Worm (Caenorhabditis elegans) whole organism, L4 larva: ENCODE measurements around the gene sdhb-1.

Experiments
- F37D6.2 ChIP-seq: sonication (generic microtip); optimal IDR thresholded peaks from 2 replicates; lab custom pipeline; 2016; ENCODE audit warnings: mild to moderate bottlenecking, missing genetic modification characterization, missing compliant biosample characterization
- T26A8.4 ChIP-seq: fragments of 200-800 bp; sonication (Bioruptor generic); IDR thresholded peaks from 2 replicates; pipeline ENCODE4 v1.3.6; 2022; ENCODE audit warnings: missing genetic modification characterization, missing compliant biosample characterization
- Y48G9A.11 ChIP-seq: fragments of 200-800 bp; sonication (Bioruptor generic); IDR thresholded peaks from 2 replicates; pipeline ENCODE4 v1.3.6; 2022; ENCODE audit warnings: missing genetic modification reagents, missing genetic modification characterization, missing compliant biosample characterization
- Y5F2A.4 ChIP-seq: fragments of 200-800 bp; sonication (Bioruptor generic); optimal IDR thresholded peaks from 2 replicates; lab custom pipeline; 2018; ENCODE audit warnings: mild to moderate bottlenecking, missing genetic modification characterization, missing compliant biosample characterization
- ZK546.5 ChIP-seq, 2 experiments: sonication (generic microtip); optimal IDR thresholded peaks; 2 replicates each; lab custom pipeline; 2017; ENCODE audit warnings: missing biosample characterization in 2 of 2, missing genetic modification characterization in 2 of 2
- ceh-32 ChIP-seq: sonication (generic microtip); optimal IDR thresholded peaks from 2 replicates; lab custom pipeline; 2016; ENCODE audit warnings: mild to moderate bottlenecking, missing genetic modification characterization, missing compliant biosample characterization; ENCODE audit not compliant: poor library complexity
- dmd-6 ChIP-seq: fragments of 200-800 bp; sonication (Bioruptor generic); IDR thresholded peaks from 2 replicates; pipeline ENCODE4 v1.3.6; 2022; ENCODE audit warnings: missing genetic modification reagents, missing genetic modification characterization, missing compliant biosample characterization
- duxl-1 ChIP-seq: sonication (generic microtip); optimal IDR thresholded peaks from 2 replicates; lab custom pipeline; 2016; ENCODE audit warnings: mild to moderate bottlenecking, missing genetic modification characterization, moderate library complexity, missing compliant biosample characterization; ENCODE audit not compliant: poor library complexity
- dve-1 ChIP-seq: sonication (generic microtip); optimal IDR thresholded peaks from 2 replicates; lab custom pipeline; 2017; ENCODE audit warnings: antibody characterized with exemption, mild to moderate bottlenecking, missing genetic modification characterization, missing compliant biosample characterization; ENCODE audit not compliant: insufficient read depth
- gei-8 ChIP-seq: fragments of 200-800 bp; sonication (Bioruptor generic); optimal IDR thresholded peaks from 2 replicates; lab custom pipeline; 2018; ENCODE audit warnings: mild to moderate bottlenecking, missing genetic modification characterization, missing compliant biosample characterization
- hlh-30 ChIP-seq: sonication (generic microtip); optimal IDR thresholded peaks from 2 replicates; lab custom pipeline; 2017; ENCODE audit warnings: antibody characterized with exemption, mild to moderate bottlenecking, missing genetic modification characterization, missing compliant biosample characterization; ENCODE audit not compliant: insufficient read depth
- hmg-1.1 ChIP-seq: fragments of 200-800 bp; sonication (Bioruptor generic); IDR thresholded peaks from 2 replicates; pipeline ENCODE4 v1.3.6; 2022; ENCODE audit warnings: missing genetic modification reagents, missing genetic modification characterization, missing compliant biosample characterization
- lin-1 ChIP-seq: fragments of 200-800 bp; sonication (Bioruptor generic); IDR thresholded peaks from 2 replicates; pipeline ENCODE4 v1.3.6; 2022; ENCODE audit warnings: missing genetic modification reagents, missing genetic modification characterization, missing compliant biosample characterization
- lin-38 ChIP-seq: fragments of 200-800 bp; sonication (Bioruptor generic); IDR thresholded peaks from 2 replicates; pipeline ENCODE4 v1.3.6; 2022; ENCODE audit warnings: missing genetic modification reagents, missing genetic modification characterization, missing compliant biosample characterization
- lin-39 ChIP-seq: fragments of 150-350 bp; optimal IDR thresholded peaks from 2 replicates; lab custom pipeline; 2014; ENCODE audit warnings: missing biosample characterization, missing genetic modification reagents, missing genetic modification characterization
- madf-5 ChIP-seq, 2 experiments: fragments of 200-800 bp; sonication (Bioruptor generic); IDR thresholded peaks; 2 replicates each; pipeline ENCODE4 v1.3.6; 2022; ENCODE audit warnings: missing compliant biosample characterization in 2 of 2, missing genetic modification characterization in 2 of 2
- mdl-1 ChIP-seq, 2 experiments: fragments of 150-350 bp in 1 of 2; sonication (generic microtip) in 1 of 2; optimal IDR thresholded peaks; 2 replicates each; lab custom pipeline; 2014 to 2017; ENCODE audit warnings: missing biosample characterization in 2 of 2, missing genetic modification characterization in 2 of 2
- mes-2 ChIP-seq: sonication (generic microtip); optimal IDR thresholded peaks from 2 replicates; lab custom pipeline; 2016; ENCODE audit warnings: missing genotype, mild to moderate bottlenecking, missing genetic modification characterization, missing compliant biosample characterization; ENCODE audit not compliant: poor library complexity, severe bottlenecking
- mxl-3 ChIP-seq: fragments of 200-800 bp; sonication (Bioruptor generic); optimal IDR thresholded peaks from 2 replicates; lab custom pipeline; 2018; ENCODE audit warnings: mild to moderate bottlenecking, missing genetic modification characterization, missing compliant biosample characterization
- nhr-10 ChIP-seq: fragments of 150-350 bp; optimal IDR thresholded peaks from 2 replicates; lab custom pipeline; 2014; ENCODE audit warnings: missing biosample characterization, missing genetic modification characterization
- nhr-102 ChIP-seq: sonication (generic microtip); optimal IDR thresholded peaks from 2 replicates; lab custom pipeline; 2016; ENCODE audit warnings: mild to moderate bottlenecking, missing genetic modification characterization, moderate library complexity, missing compliant biosample characterization
- nhr-237 ChIP-seq: sonication (generic microtip); optimal IDR thresholded peaks from 2 replicates; lab custom pipeline; 2017; ENCODE audit warnings: missing biosample characterization, missing genetic modification characterization
- nhr-25 ChIP-seq: sonication (generic microtip); optimal IDR thresholded peaks from 2 replicates; lab custom pipeline; 2017; ENCODE audit warnings: missing genetic modification characterization, mild to moderate bottlenecking, missing compliant biosample characterization, antibody characterized with exemption, moderate library complexity, borderline replicate concordance; ENCODE audit not compliant: insufficient read depth
- nhr-28 ChIP-seq: fragments of 150-350 bp; optimal IDR thresholded peaks from 2 replicates; lab custom pipeline; 2014; ENCODE audit warnings: missing biosample characterization, missing genetic modification characterization
- nhr-41 ChIP-seq: fragments of 200-800 bp; sonication (Bioruptor generic); IDR thresholded peaks from 2 replicates; pipeline ENCODE4 v1.3.6; 2022; ENCODE audit warnings: missing genetic modification reagents, missing genetic modification characterization, missing compliant biosample characterization
- nhr-42 ChIP-seq: fragments of 200-800 bp; sonication (Bioruptor generic); IDR thresholded peaks from 2 replicates; pipeline ENCODE4 v1.3.6; 2022; ENCODE audit warnings: missing genetic modification characterization, missing compliant biosample characterization
- nhr-6 ChIP-seq: fragments of 150-350 bp; optimal IDR thresholded peaks from 2 replicates; lab custom pipeline; 2014; ENCODE audit warnings: missing biosample characterization, missing genetic modification characterization
- saeg-2 ChIP-seq: fragments of 200-800 bp; sonication (Bioruptor generic); IDR thresholded peaks from 2 replicates; pipeline ENCODE4 v1.3.6; 2022; ENCODE audit warnings: missing genetic modification reagents, missing genetic modification characterization, missing compliant biosample characterization
- skn-1 ChIP-seq: fragments of 150-350 bp; optimal IDR thresholded peaks from 2 replicates; lab custom pipeline; 2014; ENCODE audit warnings: missing biosample characterization, missing genetic modification characterization
- snpc-1.2 ChIP-seq: fragments of 200-800 bp; sonication (Bioruptor generic); IDR thresholded peaks from 2 replicates; pipeline ENCODE4 v1.3.6; 2022; ENCODE audit warnings: missing genetic modification reagents, missing genetic modification characterization, missing compliant biosample characterization
- spr-3 ChIP-seq: fragments of 200-800 bp; sonication (Bioruptor generic); optimal IDR thresholded peaks from 2 replicates; lab custom pipeline; 2018; ENCODE audit warnings: mild to moderate bottlenecking, missing genetic modification characterization, missing compliant biosample characterization
- tag-97 ChIP-seq: fragments of 200-800 bp; sonication (Bioruptor generic); IDR thresholded peaks from 2 replicates; pipeline ENCODE4 v1.3.6; 2022; ENCODE audit warnings: missing genetic modification characterization, missing compliant biosample characterization
- unc-39 ChIP-seq: sonication (generic microtip); optimal IDR thresholded peaks from 2 replicates; lab custom pipeline; 2017; ENCODE audit warnings: missing biosample characterization, missing genetic modification characterization
- unc-62 ChIP-seq, 3 experiments: fragments of 150-350 bp in 1 of 3; sonication (generic microtip); optimal IDR thresholded peaks in 2 of 3; peaks in 1 of 3; 1 replicate in 1 of 3; 2 replicates in 2 of 3; lab custom pipeline; 2014 to 2017; ENCODE audit warnings: missing biosample characterization in 3 of 3, missing genetic modification characterization in 3 of 3, missing genetic modification reagents in 3 of 3, missing genotype in 1 of 3
- vab-7 ChIP-seq: fragments of 200-800 bp; sonication (Bioruptor generic); IDR thresholded peaks from 2 replicates; pipeline ENCODE4 v1.3.6; 2022; ENCODE audit warnings: missing genetic modification reagents, missing genetic modification characterization, missing compliant biosample characterization
- zfp-2 ChIP-seq: sonication (generic microtip); optimal IDR thresholded peaks from 2 replicates; lab custom pipeline; 2016; ENCODE audit warnings: mild to moderate bottlenecking, missing genetic modification characterization, missing compliant biosample characterization
- zfp-3 ChIP-seq: fragments of 200-800 bp; sonication (Bioruptor generic); conservative IDR thresholded peaks from 2 replicates; pipeline ENCODE4 v1.3.6; 2022; ENCODE audit warnings: missing genetic modification reagents, missing genetic modification characterization, missing compliant biosample characterization
- zip-11 ChIP-seq: fragments of 200-800 bp; sonication (Bioruptor generic); IDR thresholded peaks from 2 replicates; pipeline ENCODE4 v1.3.6; 2022; ENCODE audit warnings: missing genetic modification characterization, missing compliant biosample characterization
- zip-2 ChIP-seq: fragments of 150-350 bp; optimal IDR thresholded peaks from 2 replicates; lab custom pipeline; 2014; ENCODE audit warnings: missing biosample characterization, missing genetic modification characterization
- ztf-11 ChIP-seq: fragments of 150-350 bp; optimal IDR thresholded peaks from 2 replicates; lab custom pipeline; 2014; ENCODE audit warnings: missing biosample characterization, missing genetic modification characterization

sdhb-1 gene

ce11 chrII:9356723-9357122, 4.2 kb upstream of the sdhb-1 start (continued):
- TF ChIP-seq zip-11 (GFP tag; lab: Robert Waterston, UW) (no peak), Y5F2A.4 (GFP tag; lab: Kevin White, UChicago) (no peak), nhr-102 (no peak), zfp-2 (no peak), T26A8.4 (GFP tag; lab: Robert Waterston, UW) (0 out of 2 replicates have a peak, but pooled peaks have one; percentile 30), zfp-3 (no peak), mxl-3 (GFP tag; lab: Kevin White, UChicago) (peak; percentile 90), dmd-6 (GFP tag; lab: Robert Waterston, UW) (peak; percentile 28; the same call in 1 of the 2 replicates), nhr-25 (peak; percentile 21), snpc-1.2 (GFP tag; lab: Robert Waterston, UW) (no peak), lin-38 (GFP tag; lab: Robert Waterston, UW) (peak; percentile 35; the same call in 1 of the 2 replicates), mes-2 (peak; percentile 19), ztf-11 (no peak), ZK546.5 (tag; optimal IDR thresholded peaks at IDR 0.05; lab: Kevin White, UChicago) (no peak), hmg-1.1 (GFP tag; lab: Robert Waterston, UW) (peak; percentile 78), hlh-30 (tag; lab: Kevin White, UChicago) (peak; percentile 57), Y48G9A.11 (GFP tag; lab: Robert Waterston, UW) (no peak), nhr-41 (GFP tag; lab: Robert Waterston, UW) (no peak), zip-2 (no peak), gei-8 (GFP tag; lab: Kevin White, UChicago) (no peak), F37D6.2 (tag; lab: Kevin White, UChicago) (no peak)

ce11 chrII:9347444-9347843, 5.1 kb downstream of the sdhb-1 start:
- TF ChIP-seq unc-62 (GFP tag; optimal IDR thresholded peaks at IDR 0.05 in 1 of 2; lab: Kevin White, UChicago) (peak in 1 of 2 experiments; percentile 96), unc-62 (tag; optimal IDR thresholded peaks at IDR 0.05; lab: Kevin White, UChicago) (no peak), vab-7 (GFP tag; lab: Robert Waterston, UW) (no peak)
- TF ChIP-seq, all 104 proteins: peak for 1

ce11 chrII:9346490-9346889, 6.0 kb downstream of the sdhb-1 start, which contains the start of gene F42A8.1:
Gene F42A8.1 (minus strand): TSS chrII:9346590.
- TF ChIP-seq ceh-32 (tag; lab: Kevin White, UChicago) (no peak), lin-1 (GFP tag; lab: Robert Waterston, UW) (no peak), Y5F2A.4 (GFP tag; lab: Kevin White, UChicago) (no peak), mdl-1 (tag; optimal IDR thresholded peaks at IDR 0.05; lab: Kevin White, UChicago) (no peak), unc-39 (tag; lab: Kevin White, UChicago) (no peak)

ce11 chrII:9345794-9346193, 6.7 kb downstream of the sdhb-1 start:
- TF ChIP-seq nhr-10 (tag; lab: Kevin White, UChicago) = no peak
- no peak for TF ChIP-seq dve-1 (tag; lab: Kevin White, UChicago)
- no peak for TF ChIP-seq tag-97 (GFP tag; lab: Robert Waterston, UW)
- TF ChIP-seq spr-3 = no peak
- TF ChIP-seq nhr-25 = no peak
- TF ChIP-seq nhr-237 (tag; lab: Kevin White, UChicago) = no peak
- no peak for TF ChIP-seq nhr-42 (GFP tag; lab: Robert Waterston, UW)
- TF ChIP-seq F37D6.2 (tag; lab: Kevin White, UChicago) = no peak
- TF ChIP-seq snpc-1.2 (GFP tag; lab: Robert Waterston, UW) = no peak
- TF ChIP-seq duxl-1 (tag; lab: Kevin White, UChicago) = no peak
- no peak for TF ChIP-seq madf-5 (GFP tag; IDR thresholded peaks at IDR 0.05; lab: Robert Waterston, UW)
- no peak for TF ChIP-seq saeg-2 (GFP tag; lab: Robert Waterston, UW)
- no peak for TF ChIP-seq lin-39 (tag; lab: Kevin White, UChicago)
- TF ChIP-seq nhr-6 (tag; lab: Kevin White, UChicago) = no peak
- TF ChIP-seq nhr-28 = no peak
- TF ChIP-seq skn-1 = no peak
- TF ChIP-seq, all 104 proteins: peak for 0
